Worm (Caenorhabditis elegans) whole organism, L1 larva: ENCODE measurements around the gene frpr-1.
A peak's percentile ranks its signal among the peaks of the same experiment; 100 is the strongest.

Experiments used
- C04F5.9 ChIP-seq: sonication (generic microtip); optimal IDR thresholded peaks from 2 replicates; lab custom pipeline; 2016; ENCODE audit warnings: missing genetic modification characterization, missing compliant biosample characterization
- C34B4.2 ChIP-seq: sonication (generic microtip); optimal IDR thresholded peaks from 2 replicates; lab custom pipeline; 2017; ENCODE audit warnings: mild to moderate bottlenecking, missing genetic modification characterization, missing compliant biosample characterization
- F16B12.6 ChIP-seq: fragments of 150-350 bp; optimal IDR thresholded peaks from 2 replicates; lab custom pipeline; 2014; ENCODE audit warnings: missing biosample characterization, missing genetic modification characterization
- alr-1 ChIP-seq: fragments of 200-800 bp; sonication (Bioruptor generic); optimal IDR thresholded peaks from 2 replicates; lab custom pipeline; 2018; ENCODE audit warnings: borderline replicate concordance, mild to moderate bottlenecking, missing genetic modification characterization, missing compliant biosample characterization
- aly-2 ChIP-seq: fragments of 150-350 bp; optimal IDR thresholded peaks from 2 replicates; lab custom pipeline; 2014; ENCODE audit warnings: missing biosample characterization, missing genetic modification characterization
- ceh-82 ChIP-seq, 3 experiments: fragments of 150-350 bp in 1 of 3; sonication (generic microtip) in 2 of 3; optimal IDR thresholded peaks; 2 replicates each; lab custom pipeline; 2014 to 2017; ENCODE audit warnings: missing biosample characterization in 3 of 3, missing genetic modification characterization in 3 of 3
- ceh-90 ChIP-seq: sonication (generic microtip); optimal IDR thresholded peaks from 2 replicates; lab custom pipeline; 2016; ENCODE audit warnings: missing genetic modification characterization, missing compliant biosample characterization
- dsc-1 ChIP-seq: sonication (generic microtip); optimal IDR thresholded peaks from 2 replicates; lab custom pipeline; 2016; ENCODE audit warnings: mild to moderate bottlenecking, missing genetic modification characterization, missing compliant biosample characterization
- efl-1 ChIP-seq, 4 experiments: fragments of 150-350 bp; optimal IDR thresholded peaks in 3 of 4; peaks in 1 of 4; 1 replicate in 1 of 4; 2 replicates in 3 of 4; lab custom pipeline; 2014; ENCODE audit warnings: missing biosample characterization in 2 of 4, missing genetic modification characterization in 2 of 4, missing genetic modification reagents in 2 of 4
- efl-3 ChIP-seq: fragments of 200-800 bp; sonication (Bioruptor generic); optimal IDR thresholded peaks from 2 replicates; lab custom pipeline; 2018; ENCODE audit warnings: mild to moderate bottlenecking, missing genetic modification characterization, missing compliant biosample characterization
- egl-13 ChIP-seq: sonication (generic microtip); optimal IDR thresholded peaks from 2 replicates; lab custom pipeline; 2016; ENCODE audit warnings: missing genotype, missing genetic modification reagents, missing genetic modification characterization, missing compliant biosample characterization
- elt-2 ChIP-seq: sonication (generic microtip); optimal IDR thresholded peaks from 2 replicates; lab custom pipeline; 2016; ENCODE audit warnings: missing genetic modification characterization, mild to moderate bottlenecking, inconsistent platforms, missing compliant biosample characterization, missing genetic modification reagents
- elt-3 ChIP-seq, 6 experiments: fragments of 150-350 bp in 1 of 6; sonication (generic microtip); optimal IDR thresholded peaks; 2 replicates each; lab custom pipeline; 2017 to 2018; ENCODE audit warnings: missing biosample characterization in 6 of 6, missing genetic modification characterization in 6 of 6, inconsistent platforms in 1 of 6
- fkh-4 ChIP-seq: sonication (generic microtip); optimal IDR thresholded peaks from 2 replicates; lab custom pipeline; 2016; ENCODE audit warnings: missing compliant biosample characterization, missing genetic modification characterization, borderline replicate concordance
- fos-1 ChIP-seq: fragments of 150-350 bp; optimal IDR thresholded peaks from 2 replicates; lab custom pipeline; 2014; ENCODE audit warnings: missing biosample characterization, missing genetic modification characterization
- hlh-17 ChIP-seq: fragments of 200-800 bp; sonication (Bioruptor generic); optimal IDR thresholded peaks from 2 replicates; lab custom pipeline; 2018; ENCODE audit warnings: missing genetic modification characterization, mild to moderate bottlenecking, missing compliant biosample characterization, moderate library complexity, borderline replicate concordance
- irx-1 ChIP-seq: sonication (generic microtip); optimal IDR thresholded peaks from 2 replicates; lab custom pipeline; 2016; ENCODE audit warnings: missing genetic modification characterization, missing compliant biosample characterization
- lin-14 ChIP-seq: fragments of 200-800 bp; sonication (Bioruptor generic); optimal IDR thresholded peaks from 2 replicates; lab custom pipeline; 2018; ENCODE audit warnings: mild to moderate bottlenecking, missing genetic modification characterization, moderate library complexity, missing compliant biosample characterization
- lin-15B ChIP-seq: fragments of 150-350 bp; sonication (generic microtip); optimal IDR thresholded peaks from 3 replicates; lab custom pipeline; 2014; ENCODE audit warnings: missing biosample characterization, missing genetic modification characterization
- mdl-1 ChIP-seq, 2 experiments: fragments of 150-350 bp; optimal IDR thresholded peaks; 2 replicates each; lab custom pipeline; 2014 to 2017; ENCODE audit warnings: missing biosample characterization in 2 of 2, missing genetic modification characterization in 2 of 2, inconsistent platforms in 1 of 2
- nhr-12 ChIP-seq: sonication (generic microtip); optimal IDR thresholded peaks from 2 replicates; lab custom pipeline; 2017; ENCODE audit warnings: missing biosample characterization, missing genetic modification characterization
- nhr-19 ChIP-seq: fragments of 200-800 bp; sonication (Bioruptor generic); conservative IDR thresholded peaks from 2 replicates; pipeline ENCODE4 v1.3.6; 2022; ENCODE audit warnings: missing genetic modification characterization, missing compliant biosample characterization
- nhr-28 ChIP-seq: fragments of 150-350 bp; optimal IDR thresholded peaks from 2 replicates; lab custom pipeline; 2014; ENCODE audit warnings: missing biosample characterization, missing genetic modification characterization
- nhr-47 ChIP-seq: sonication (generic microtip); optimal IDR thresholded peaks from 2 replicates; lab custom pipeline; 2016; ENCODE audit warnings: mild to moderate bottlenecking, missing genetic modification characterization, moderate library complexity, missing compliant biosample characterization
- nhr-71 ChIP-seq: sonication (generic microtip); optimal IDR thresholded peaks from 2 replicates; lab custom pipeline; 2016; ENCODE audit warnings: mild to moderate bottlenecking, missing genetic modification characterization, moderate library complexity, missing compliant biosample characterization
- nhr-76 ChIP-seq: sonication (generic microtip); optimal IDR thresholded peaks from 2 replicates; lab custom pipeline; 2017; ENCODE audit warnings: missing biosample characterization, missing genetic modification characterization
- nhr-77 ChIP-seq: fragments of 150-350 bp; optimal IDR thresholded peaks from 2 replicates; lab custom pipeline; 2014; ENCODE audit warnings: missing biosample characterization, missing genetic modification characterization
- nhr-84 ChIP-seq: sonication (generic microtip); optimal IDR thresholded peaks from 2 replicates; lab custom pipeline; 2017; ENCODE audit warnings: missing biosample characterization, missing genetic modification characterization
- nhr-85 ChIP-seq: sonication (generic microtip); peaks from one replicate; lab custom pipeline; 2016; ENCODE audit warnings: missing genetic modification characterization, inconsistent platforms, missing compliant biosample characterization
- pag-3 ChIP-seq: sonication (generic microtip); optimal IDR thresholded peaks from 2 replicates; lab custom pipeline; 2017; ENCODE audit warnings: missing genetic modification characterization, mild to moderate bottlenecking, missing compliant biosample characterization, antibody characterized with exemption, borderline replicate concordance; ENCODE audit not compliant: insufficient read depth
- rnt-1 ChIP-seq: sonication (generic microtip); optimal IDR thresholded peaks from 2 replicates; lab custom pipeline; 2016; ENCODE audit warnings: mild to moderate bottlenecking, missing genetic modification characterization, moderate library complexity, missing compliant biosample characterization
- skn-1 ChIP-seq: fragments of 150-350 bp; optimal IDR thresholded peaks from 2 replicates; lab custom pipeline; 2014; ENCODE audit warnings: missing biosample characterization, missing genetic modification characterization
- snu-23 ChIP-seq: sonication (generic microtip); optimal IDR thresholded peaks from 2 replicates; lab custom pipeline; 2016; ENCODE audit warnings: missing genetic modification characterization, missing compliant biosample characterization
- sox-4 ChIP-seq: sonication (generic microtip); optimal IDR thresholded peaks from 2 replicates; lab custom pipeline; 2016; ENCODE audit warnings: missing genetic modification characterization, missing compliant biosample characterization
- sup-37 ChIP-seq: fragments of 200-800 bp; sonication (Bioruptor generic); optimal IDR thresholded peaks from 2 replicates; lab custom pipeline; 2018; ENCODE audit warnings: mild to moderate bottlenecking, missing genetic modification characterization, missing compliant biosample characterization
- swsn-7 ChIP-seq: sonication (generic microtip); optimal IDR thresholded peaks from 2 replicates; lab custom pipeline; 2016; ENCODE audit warnings: missing genetic modification characterization, missing compliant biosample characterization
- tbx-2 ChIP-seq: sonication (generic microtip); optimal IDR thresholded peaks from 2 replicates; lab custom pipeline; 2016; ENCODE audit warnings: missing genetic modification characterization, missing compliant biosample characterization
- unc-130 ChIP-seq: fragments of 150-350 bp; optimal IDR thresholded peaks from 2 replicates; lab custom pipeline; 2017; ENCODE audit warnings: missing biosample characterization, missing genetic modification characterization, inconsistent platforms
- unc-98 ChIP-seq: fragments of 200-800 bp; sonication (Bioruptor generic); IDR thresholded peaks from 2 replicates; pipeline ENCODE4 v1.3.6; 2022; ENCODE audit warnings: missing genetic modification characterization, missing compliant biosample characterization
- ztf-4 ChIP-seq: fragments of 150-350 bp; optimal IDR thresholded peaks from 2 replicates; lab custom pipeline; 2014; ENCODE audit warnings: missing biosample characterization, missing genetic modification characterization

The frpr-1 gene

ce11 chrX:8123194-8123593 is 6.2 kb downstream of the frpr-1 start, which contains the start of gene C02B8.12:
C02B8.12 (minus strand) TSS chrX:8123368.
- TF ChIP-seq nhr-12 (tag; lab: Kevin White, UChicago) (no peak), pag-3 (tag; lab: Kevin White, UChicago) (no peak), nhr-85 (tag; lab: Kevin White, UChicago) (no peak), lin-14 (GFP tag; lab: Kevin White, UChicago) (peak; percentile 15)

ce11 chrX:8120281-8120680 is 9.2 kb downstream of the frpr-1 start:
- TF ChIP-seq unc-98 (GFP tag; lab: Robert Waterston, UW) (no peak), ceh-82 (tag; optimal IDR thresholded peaks at IDR 0.05; lab: Kevin White, UChicago) (no peak), unc-130 (tag; lab: Kevin White, UChicago) (no peak), C34B4.2 (tag; lab: Kevin White, UChicago) (no peak)

- TF ChIP-seq lin-15B (tag; lab: Kevin White, UChicago) (no peak), tbx-2 (no peak), unc-98 (GFP tag; lab: Robert Waterston, UW) (no peak), rnt-1 (tag; lab: Kevin White, UChicago) (no peak), dsc-1 (tag; lab: Kevin White, UChicago) (peak; percentile 84), snu-23 (GFP tag; lab: Kevin White, UChicago) (no peak), aly-2 (no peak), nhr-76 (tag; lab: Kevin White, UChicago) (no peak), nhr-84 (tag; lab: Kevin White, UChicago) (no peak), ztf-4 (no peak), fkh-4 (peak; percentile 62)
- TF ChIP-seq, all 84 proteins: peak for 2
These were observed 11.6 kb downstream of the frpr-1 start for ce11 chrX:8117827-8118317.

ce11 chrX:8116157-8116556 is 13.3 kb downstream of the frpr-1 start, which contains the start of gene hlh-8:
hlh-8 (plus strand) TSS chrX:8116457.
- TF ChIP-seq elt-3 (tag; optimal IDR thresholded peaks at IDR 0.05; lab: Kevin White, UChicago), result no peak
- TF ChIP-seq nhr-47 (tag; lab: Kevin White, UChicago), result no peak
- no peak for TF ChIP-seq fkh-4
- no peak for TF ChIP-seq elt-2 (tag; lab: Kevin White, UChicago)
- TF ChIP-seq lin-15B (tag; lab: Kevin White, UChicago), result no peak
- TF ChIP-seq nhr-85 (tag; lab: Kevin White, UChicago), result peak; percentile 58

ce11 chrX:8110193-8110592 is 19.2 kb downstream of the frpr-1 start, which contains the start of gene K07E3.1:
K07E3.1 (plus strand) TSS chrX:8110439.
- TF ChIP-seq ceh-90 (tag; lab: Kevin White, UChicago), result no peak
- TF ChIP-seq nhr-85 (tag; lab: Kevin White, UChicago), result peak; percentile 72

ce11 chrX:8109531-8109930 is 19.9 kb downstream of the frpr-1 start:
- TF ChIP-seq irx-1 (tag; lab: Kevin White, UChicago) (peak; percentile 2), nhr-77 (tag; lab: Kevin White, UChicago) (no peak), efl-3 (GFP tag; lab: Kevin White, UChicago) (no peak), fkh-4 (no peak), sup-37 (GFP tag; lab: Kevin White, UChicago) (no peak), nhr-28 (tag; lab: Kevin White, UChicago) (no peak), elt-2 (tag; lab: Kevin White, UChicago) (no peak), hlh-17 (GFP tag; lab: Kevin White, UChicago) (no peak), lin-15B (tag; lab: Kevin White, UChicago) (no peak), nhr-47 (tag; lab: Kevin White, UChicago) (peak; percentile 49), nhr-19 (GFP tag; lab: Robert Waterston, UW) (0 out of 2 replicates have a peak, but pooled peaks have one; percentile 17), tbx-2 (no peak), F16B12.6 (tag; lab: Kevin White, UChicago) (peak; percentile 90), nhr-76 (tag; lab: Kevin White, UChicago) (no peak), fos-1 (tag; lab: Kevin White, UChicago) (no peak), egl-13 (tag; lab: Kevin White, UChicago) (no peak), sox-4 (no peak), efl-1 (optimal IDR thresholded peaks at IDR 0.05; lab: Kevin White, UChicago) (peak in 1 of 2 experiments; percentile 18), efl-1 (GFP tag; optimal IDR thresholded peaks at IDR 0.05 in 1 of 2; lab: Kevin White, UChicago) (peak; percentile 55 to 76), mdl-1 (tag; optimal IDR thresholded peaks at IDR 0.05; lab: Kevin White, UChicago) (peak in 1 of 2 experiments; percentile 33), alr-1 (no peak), C04F5.9 (tag; lab: Kevin White, UChicago) (no peak), snu-23 (GFP tag; lab: Kevin White, UChicago) (peak; percentile 51), ceh-82 (tag; optimal IDR thresholded peaks at IDR 0.05; lab: Kevin White, UChicago) (no peak), swsn-7 (tag; lab: Kevin White, UChicago) (peak; percentile 28), nhr-71 (tag; lab: Kevin White, UChicago) (peak; percentile 40), skn-1 (tag; lab: Kevin White, UChicago) (peak; percentile 31)
